Fruit fly (Drosophila melanogaster) whole organism, prepupa: Measurements from ENCODE around the gene CG1428.
A peak's percentile ranks its signal among the peaks of the same experiment; 100 is the strongest.

Experiments used
- Blimp-1 ChIP-seq: fragments of 200-800 bp; sonication (Bioruptor generic); optimal IDR thresholded peaks from 3 replicates; lab custom pipeline; 2017; ENCODE audit warnings: missing biosample characterization, missing genetic modification characterization, mild to moderate bottlenecking, moderate library complexity, missing genetic modification reagents
- CG10631 ChIP-seq: fragments of 200-800 bp; sonication (Bioruptor generic); optimal IDR thresholded peaks from 2 replicates; lab custom pipeline; 2016; ENCODE audit warnings: missing biosample characterization, missing genetic modification characterization
- CG10669 ChIP-seq: fragments of 200-800 bp; sonication (Bioruptor generic); optimal IDR thresholded peaks from 3 replicates; lab custom pipeline; 2018; ENCODE audit warnings: missing biosample characterization, mild to moderate bottlenecking, missing genetic modification characterization, moderate library complexity
- CG11294 ChIP-seq: fragments of 200-800 bp; sonication (Bioruptor generic); IDR thresholded peaks from 2 replicates; pipeline ENCODE4 v1.3.6; 2022; ENCODE audit warnings: missing biosample characterization, missing genetic modification characterization
- CG11762 ChIP-seq: fragments of 200-800 bp; sonication (Bioruptor generic); optimal IDR thresholded peaks from 3 replicates; lab custom pipeline; 2016; ENCODE audit warnings: missing biosample characterization, missing genetic modification characterization; ENCODE audit not compliant: insufficient read depth
- CG11902 ChIP-seq: fragments of 200-800 bp; sonication (Bioruptor generic); optimal IDR thresholded peaks from 3 replicates; lab custom pipeline; 2016; ENCODE audit warnings: missing biosample characterization, missing genetic modification characterization
- CG15336 ChIP-seq: fragments of 200-800 bp; sonication (Bioruptor generic); IDR thresholded peaks from 2 replicates; pipeline ENCODE4 v1.3.6; 2022; ENCODE audit warnings: missing biosample characterization, missing genetic modification characterization
- CG16779 ChIP-seq: fragments of 200-800 bp; sonication (Bioruptor generic); optimal IDR thresholded peaks from 3 replicates; lab custom pipeline; 2017; ENCODE audit warnings: missing biosample characterization, mild to moderate bottlenecking, missing genetic modification characterization
- CG3032 ChIP-seq: fragments of 200-800 bp; optimal IDR thresholded peaks from 2 replicates; lab custom pipeline; 2019; ENCODE audit warnings: missing biosample characterization, mild to moderate bottlenecking, missing genetic modification characterization, moderate library complexity
- CG32006 ChIP-seq: fragments of 200-800 bp; sonication (Bioruptor generic); optimal IDR thresholded peaks from 3 replicates; lab custom pipeline; 2017; ENCODE audit warnings: missing biosample characterization, mild to moderate bottlenecking, missing genetic modification characterization
- CG34406 ChIP-seq: fragments of 200-800 bp; sonication (Bioruptor generic); optimal IDR thresholded peaks from 3 replicates; lab custom pipeline; 2016; ENCODE audit warnings: missing biosample characterization, missing genetic modification characterization
- CG3919 ChIP-seq: fragments of 200-800 bp; sonication (Bioruptor generic); optimal IDR thresholded peaks from 3 replicates; lab custom pipeline; 2016; ENCODE audit warnings: missing biosample characterization, missing genetic modification characterization
- CG6163 ChIP-seq: fragments of 200-800 bp; sonication (Bioruptor generic); IDR thresholded peaks from 3 replicates; pipeline ENCODE4 v1.3.6; 2022; ENCODE audit warnings: missing biosample characterization, missing genetic modification characterization
- CG6276 ChIP-seq: fragments of 200-800 bp; sonication (Bioruptor generic); optimal IDR thresholded peaks from 2 replicates; lab custom pipeline; 2017; ENCODE audit warnings: missing biosample characterization, mild to moderate bottlenecking, missing genetic modification characterization
- CG6792 ChIP-seq: fragments of 200-800 bp; sonication (Bioruptor generic); optimal IDR thresholded peaks from 3 replicates; lab custom pipeline; 2016; ENCODE audit warnings: missing biosample characterization, missing genetic modification characterization
- CG6854 ChIP-seq: fragments of 200-800 bp; sonication (Bioruptor generic); optimal IDR thresholded peaks from 2 replicates; lab custom pipeline; 2017; ENCODE audit warnings: missing biosample characterization, mild to moderate bottlenecking, missing genetic modification characterization
- CG8119 ChIP-seq: fragments of 200-800 bp; sonication (Bioruptor generic); IDR thresholded peaks from 3 replicates; pipeline ENCODE4 v1.3.6; 2022; ENCODE audit warnings: missing biosample characterization, missing genetic modification characterization
- CG8319 ChIP-seq: fragments of 200-800 bp; sonication (Bioruptor generic); optimal IDR thresholded peaks from 3 replicates; lab custom pipeline; 2016; ENCODE audit warnings: missing biosample characterization, missing genetic modification characterization
- CG8632 ChIP-seq: fragments of 200-800 bp; sonication (Bioruptor generic); optimal IDR thresholded peaks from 3 replicates; lab custom pipeline; 2016; ENCODE audit warnings: missing biosample characterization, missing genetic modification characterization
- Eip75B ChIP-seq: fragments of 200-800 bp; sonication (Bioruptor generic); optimal IDR thresholded peaks from 3 replicates; lab custom pipeline; 2016; ENCODE audit warnings: missing biosample characterization, missing genetic modification characterization
- Eip78C ChIP-seq: fragments of 200-800 bp; sonication (Bioruptor generic); peaks from one replicate; lab custom pipeline; 2016; ENCODE audit warnings: missing biosample characterization, missing genetic modification characterization
- Ets21C ChIP-seq: fragments of 200-800 bp; sonication (Bioruptor generic); optimal IDR thresholded peaks from 3 replicates; lab custom pipeline; 2016; ENCODE audit warnings: missing biosample characterization, missing genetic modification characterization
- Ets96B ChIP-seq: fragments of 200-800 bp; optimal IDR thresholded peaks from 2 replicates; lab custom pipeline; 2019; ENCODE audit warnings: missing biosample characterization, mild to moderate bottlenecking, missing genetic modification characterization, moderate library complexity
- Gug ChIP-seq: fragments of 200-800 bp; sonication (Bioruptor generic); IDR thresholded peaks from 2 replicates; pipeline ENCODE4 v1.3.6; 2022; ENCODE audit warnings: missing biosample characterization, missing genetic modification characterization
- Hr38 ChIP-seq: sonication (Bioruptor generic); optimal IDR thresholded peaks from 2 replicates; lab custom pipeline; 2016; ENCODE audit warnings: missing biosample characterization, missing genetic modification characterization
- Hr39 ChIP-seq: fragments of 200-800 bp; sonication (Bioruptor generic); optimal IDR thresholded peaks from 2 replicates; lab custom pipeline; 2016; ENCODE audit warnings: missing biosample characterization, missing genetic modification characterization
- Hr4 ChIP-seq: fragments of 200-800 bp; sonication (Bioruptor generic); optimal IDR thresholded peaks from 3 replicates; lab custom pipeline; 2016; ENCODE audit warnings: missing biosample characterization, missing genetic modification characterization
- Met ChIP-seq: fragments of 200-800 bp; sonication (Bioruptor generic); optimal IDR thresholded peaks from 3 replicates; lab custom pipeline; 2016; ENCODE audit warnings: missing biosample characterization, missing genetic modification characterization
- OdsH ChIP-seq: fragments of 200-800 bp; sonication (Bioruptor generic); optimal IDR thresholded peaks from 3 replicates; lab custom pipeline; 2016; ENCODE audit warnings: missing biosample characterization, missing genetic modification characterization
- Sox102F ChIP-seq: fragments of 200-800 bp; sonication (Bioruptor generic); optimal IDR thresholded peaks from 2 replicates; lab custom pipeline; 2016; ENCODE audit warnings: missing biosample characterization, mild to moderate bottlenecking, missing genetic modification characterization
- Sox14 ChIP-seq: fragments of 200-800 bp; sonication (Bioruptor generic); optimal IDR thresholded peaks from 3 replicates; lab custom pipeline; 2016; ENCODE audit warnings: missing biosample characterization, missing genetic modification characterization
- Sox15 ChIP-seq: fragments of 200-800 bp; sonication (Bioruptor generic); optimal IDR thresholded peaks from 3 replicates; lab custom pipeline; 2016; ENCODE audit warnings: missing biosample characterization, missing genetic modification characterization
- achi ChIP-seq: fragments of 200-800 bp; sonication (Bioruptor generic); optimal IDR thresholded peaks from 3 replicates; lab custom pipeline; 2016; ENCODE audit warnings: missing biosample characterization, missing genetic modification characterization
- acj6 ChIP-seq: fragments of 200-800 bp; sonication (Bioruptor generic); optimal IDR thresholded peaks from 3 replicates; lab custom pipeline; 2016; ENCODE audit warnings: missing biosample characterization, missing genetic modification characterization
- cyc ChIP-seq: fragments of 200-800 bp; sonication (Bioruptor generic); optimal IDR thresholded peaks from 3 replicates; lab custom pipeline; 2016; ENCODE audit warnings: missing biosample characterization, missing genetic modification characterization
- dsx ChIP-seq: fragments of 200-800 bp; optimal IDR thresholded peaks from 3 replicates; lab custom pipeline; 2019; ENCODE audit warnings: missing biosample characterization, mild to moderate bottlenecking, missing genetic modification characterization, moderate library complexity; ENCODE audit not compliant: poor library complexity, severe bottlenecking
- esn ChIP-seq: fragments of 200-800 bp; sonication (Bioruptor generic); optimal IDR thresholded peaks from 2 replicates; lab custom pipeline; 2016; ENCODE audit warnings: missing biosample characterization, mild to moderate bottlenecking, missing genetic modification characterization, moderate library complexity
- fd59A ChIP-seq: fragments of 200-800 bp; sonication (Bioruptor generic); optimal IDR thresholded peaks from 2 replicates; lab custom pipeline; 2017; ENCODE audit warnings: missing biosample characterization, mild to moderate bottlenecking, missing genetic modification characterization, missing genetic modification reagents
- fkh ChIP-seq: fragments of 200-800 bp; sonication (Bioruptor generic); optimal IDR thresholded peaks from 3 replicates; lab custom pipeline; 2017; ENCODE audit warnings: missing biosample characterization, mild to moderate bottlenecking, missing genetic modification characterization, moderate library complexity
- lz ChIP-seq: fragments of 200-800 bp; sonication (Bioruptor generic); optimal IDR thresholded peaks from 3 replicates; lab custom pipeline; 2016; ENCODE audit warnings: missing biosample characterization, missing genetic modification characterization
- pdm3 ChIP-seq: fragments of 200-800 bp; sonication (Bioruptor generic); optimal IDR thresholded peaks from 3 replicates; lab custom pipeline; 2016; ENCODE audit warnings: missing biosample characterization, missing genetic modification characterization
- salr ChIP-seq, 2 experiments: fragments of 200-800 bp; sonication (Bioruptor generic); optimal IDR thresholded peaks; 3 replicates each; lab custom pipeline; 2016 to 2018; ENCODE audit warnings: missing biosample characterization in 2 of 2, missing genetic modification characterization in 2 of 2, mild to moderate bottlenecking in 1 of 2
- spab ChIP-seq: fragments of 200-800 bp; sonication (Bioruptor generic); optimal IDR thresholded peaks from 2 replicates; lab custom pipeline; 2017; ENCODE audit warnings: missing biosample characterization, mild to moderate bottlenecking, missing genetic modification characterization, missing genetic modification reagents
- ss ChIP-seq, 2 experiments: fragments of 200-800 bp; sonication (Bioruptor generic); optimal IDR thresholded peaks; 2 replicates in 1 of 2; 3 replicates in 1 of 2; lab custom pipeline; 2017 to 2018; ENCODE audit warnings: mild to moderate bottlenecking in 2 of 2, missing biosample characterization in 2 of 2, missing genetic modification characterization in 2 of 2, moderate library complexity in 1 of 2
- svp ChIP-seq: fragments of 200-800 bp; sonication (Bioruptor generic); peaks from one replicate; lab custom pipeline; 2016; ENCODE audit warnings: missing biosample characterization, missing genetic modification characterization
- topi ChIP-seq: fragments of 200-800 bp; sonication (Bioruptor generic); optimal IDR thresholded peaks from 3 replicates; lab custom pipeline; 2016; ENCODE audit warnings: missing biosample characterization, missing genetic modification characterization
- vri ChIP-seq: fragments of 200-800 bp; sonication (Bioruptor generic); optimal IDR thresholded peaks from 3 replicates; lab custom pipeline; 2016; ENCODE audit warnings: missing biosample characterization, mild to moderate bottlenecking, missing genetic modification characterization

The CG1428 gene

dm6 chr2L:21873696-21874095 is 32.4 kb upstream of the CG1428 start:
- no peak for TF ChIP-seq spab
- TF ChIP-seq Hr39 (GFP tag; lab: Kevin White, UChicago) = no peak
- no peak for TF ChIP-seq CG3919 (GFP tag; lab: Kevin White, UChicago)
- no peak for TF ChIP-seq Eip75B
- TF ChIP-seq pdm3 = no peak
- no peak for TF ChIP-seq OdsH
- no peak for TF ChIP-seq CG11902 (GFP tag; lab: Kevin White, UChicago)
- no peak for TF ChIP-seq svp (GFP tag; lab: Kevin White, UChicago)
- no peak for TF ChIP-seq dsx

- TF ChIP-seq Eip75B = no peak
These were observed 29.1 kb upstream of the CG1428 start for dm6 chr2L:21877006-21877405.

dm6 chr2L:21879411-21879810 is 26.7 kb upstream of the CG1428 start:
- TF ChIP-seq CG11294 (GFP tag; lab: Robert Waterston, UW) (no peak), lz (peak; percentile 50), ss (GFP tag; optimal IDR thresholded peaks at IDR 0.05; lab: Kevin White, UChicago) (peak in 1 of 2 experiments; percentile 32), CG16779 (no peak), CG6792 (GFP tag; lab: Kevin White, UChicago) (peak; percentile 37), Hr38 (GFP tag; lab: Kevin White, UChicago) (no peak), CG11902 (GFP tag; lab: Kevin White, UChicago) (no peak), CG8319 (GFP tag; lab: Kevin White, UChicago) (peak; percentile 22), fkh (GFP tag; lab: Kevin White, UChicago) (no peak), salr (GFP tag; optimal IDR thresholded peaks at IDR 0.05; lab: Kevin White, UChicago) (peak in 1 of 2 experiments; percentile 16), Sox14 (GFP tag; lab: Kevin White, UChicago) (peak; percentile 34), Hr39 (GFP tag; lab: Kevin White, UChicago) (peak; percentile 24), CG15336 (GFP tag; lab: Robert Waterston, UW) (no peak), esn (peak; percentile 59), Eip75B (peak; percentile 39), vri (peak; percentile 37), CG8119 (GFP tag; lab: Robert Waterston, UW) (no peak), CG6276 (GFP tag; lab: Kevin White, UChicago) (no peak), Blimp-1 (GFP tag; lab: Kevin White, UChicago) (no peak), CG6163 (GFP tag; lab: Robert Waterston, UW) (no peak; the same call in 2 of the 3 replicates), Hr4 (no peak), fd59A (peak; percentile 37), cyc (peak; percentile 23), Eip78C (peak; percentile 87), topi (peak; percentile 55), Sox102F (peak; percentile 43), CG11762 (GFP tag; lab: Kevin White, UChicago) (no peak), CG8632 (GFP tag; lab: Kevin White, UChicago) (no peak), acj6 (GFP tag; lab: Kevin White, UChicago) (peak; percentile 13), Met (GFP tag; lab: Kevin White, UChicago) (peak; percentile 65), Ets21C (peak; percentile 8), OdsH (peak; percentile 20), achi (GFP tag; lab: Kevin White, UChicago) (peak; percentile 44), CG34406 (GFP tag; lab: Kevin White, UChicago) (peak; percentile 46), CG3919 (GFP tag; lab: Kevin White, UChicago) (peak; percentile 14), svp (GFP tag; lab: Kevin White, UChicago) (peak; percentile 78), CG10669 (GFP tag; lab: Kevin White, UChicago) (peak; percentile 51), Ets96B (peak; percentile 52), CG3032 (tag; lab: Kevin White, UChicago) (peak; percentile 48), Gug (GFP tag; lab: Robert Waterston, UW) (no peak), CG6854 (no peak), CG10631 (peak; percentile 38), dsx (peak; percentile 38), spab (peak; percentile 40), CG32006 (no peak), Sox15 (no peak)
